Worm (Caenorhabditis elegans) whole organism, early embryonic: ENCODE data around the gene his-32.

Experiments used
- B0310.2 ChIP-seq: sonication (generic microtip); optimal IDR thresholded peaks from 2 replicates; lab custom pipeline; 2016; ENCODE audit warnings: mild to moderate bottlenecking, missing genetic modification characterization, missing compliant biosample characterization
- F13C5.2 ChIP-seq: sonication (generic microtip); optimal IDR thresholded peaks from 2 replicates; lab custom pipeline; 2017; ENCODE audit warnings: mild to moderate bottlenecking, missing genetic modification characterization, inconsistent platforms, missing compliant biosample characterization
- aly-1 ChIP-seq: sonication (generic microtip); optimal IDR thresholded peaks from 2 replicates; lab custom pipeline; 2016; ENCODE audit warnings: missing genetic modification characterization, missing compliant biosample characterization
- ama-1 ChIP-seq: fragments of 150-350 bp; optimal IDR thresholded peaks from 2 replicates; lab custom pipeline; 2014
- hnd-1 ChIP-seq: sonication (generic microtip); optimal IDR thresholded peaks from 2 replicates; lab custom pipeline; 2016; ENCODE audit warnings: missing genetic modification characterization, missing compliant biosample characterization
- tbx-11 ChIP-seq: fragments of 200-800 bp; sonication (Bioruptor generic); IDR thresholded peaks from 2 replicates; pipeline ENCODE4 v1.3.6; 2022; ENCODE audit warnings: missing genetic modification characterization, missing compliant biosample characterization
- tra-4 ChIP-seq: sonication (generic microtip); optimal IDR thresholded peaks from 2 replicates; lab custom pipeline; 2017; ENCODE audit warnings: missing genetic modification characterization, missing compliant biosample characterization

- TF ChIP-seq ama-1 (lab: Kevin White, UChicago) (no peak), B0310.2 (tag; lab: Kevin White, UChicago) (no peak), tra-4 (tag; lab: Kevin White, UChicago) (no peak), hnd-1 (tag; lab: Kevin White, UChicago) (no peak), tbx-11 (GFP tag; lab: Robert Waterston, UW) (no peak), aly-1 (tag; lab: Kevin White, UChicago) (no peak), F13C5.2 (no peak)
These were observed 33.8 kb downstream of the his-32 start for ce11 chrIV:8367887-8368286.
